Worm (Caenorhabditis elegans) whole organism, L1 larva: ENCODE data around the gene srh-247.

Experiments
- fos-1 ChIP-seq: fragments of 150-350 bp; optimal IDR thresholded peaks from 2 replicates; lab custom pipeline; 2014; ENCODE audit warnings: missing biosample characterization, missing genetic modification characterization
- lsy-2 ChIP-seq, 2 experiments: fragments of 150-350 bp; optimal IDR thresholded peaks; 2 replicates each; lab custom pipeline; 2014; ENCODE audit warnings: missing biosample characterization in 2 of 2, missing genetic modification characterization in 2 of 2
- mef-2 ChIP-seq: fragments of 150-350 bp; optimal IDR thresholded peaks from 2 replicates; lab custom pipeline; 2014; ENCODE audit warnings: missing biosample characterization, missing genetic modification characterization
- nhr-19 ChIP-seq: fragments of 200-800 bp; sonication (Bioruptor generic); conservative IDR thresholded peaks from 2 replicates; pipeline ENCODE4 v1.3.6; 2022; ENCODE audit warnings: missing genetic modification characterization, missing compliant biosample characterization
- nhr-237 ChIP-seq: fragments of 150-350 bp; optimal IDR thresholded peaks from 2 replicates; lab custom pipeline; 2014; ENCODE audit warnings: missing biosample characterization, missing genetic modification characterization
- xbp-1 ChIP-seq: sonication (generic microtip); optimal IDR thresholded peaks from 2 replicates; lab custom pipeline; 2016; ENCODE audit warnings: missing genetic modification characterization, missing compliant biosample characterization
- ztf-4 ChIP-seq: fragments of 150-350 bp; optimal IDR thresholded peaks from 2 replicates; lab custom pipeline; 2014; ENCODE audit warnings: missing biosample characterization, missing genetic modification characterization

- TF ChIP-seq ztf-4 (tag; lab: Kevin White, UChicago) = no peak
- TF ChIP-seq mef-2 (tag; lab: Kevin White, UChicago) = no peak
- TF ChIP-seq xbp-1 (tag; lab: Kevin White, UChicago) = no peak
- TF ChIP-seq nhr-19 (GFP tag; lab: Robert Waterston, UW) = no peak
- no peak for TF ChIP-seq nhr-237
- TF ChIP-seq fos-1 = no peak
- no peak for TF ChIP-seq lsy-2 (tag; optimal IDR thresholded peaks at IDR 0.05; lab: Kevin White, UChicago)
Observed at ce11 chrV:2938497-2938896, 4.5 kb upstream of the srh-247 start, which contains the start of gene srw-141.
